Fruit fly (Drosophila melanogaster): Measurements from ENCODE around the gene CG14717.

Gene CG14717

DNA sequence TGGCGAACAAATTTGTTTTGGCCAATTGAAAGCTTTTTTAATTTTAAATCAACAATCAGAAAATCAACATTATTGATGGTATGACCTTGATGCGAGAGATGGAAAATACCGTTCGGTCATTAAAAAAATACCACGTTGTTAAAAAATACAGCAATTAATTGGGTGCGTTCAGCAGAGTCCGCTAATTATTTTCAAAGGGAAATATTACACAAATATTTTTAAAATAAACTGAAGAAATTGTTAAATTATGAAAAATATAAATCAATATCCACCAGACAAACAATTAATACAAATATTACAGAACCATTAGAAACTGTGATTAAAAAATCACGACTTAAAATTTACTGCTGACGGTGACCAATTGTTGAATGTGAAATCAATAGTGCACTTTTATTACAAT lies 18.3 kb upstream of the CG14717 start, which contains the start of gene CG18476 (continued):
- TF ChIP-seq B-H1 (GFP tag; IDR thresholded peaks at IDR 0.05) (peak; percentile 92), Hand (GFP tag; optimal IDR thresholded peaks at IDR 0.05) (peak; percentile 67), CG15073 (GFP tag; optimal IDR thresholded peaks at IDR 0.05) (no peak), Myb (GFP tag; optimal IDR thresholded peaks at IDR 0.05) (peak; percentile 26), jumu (GFP tag; optimal IDR thresholded peaks at IDR 0.05) (peak; percentile 50), CG9437 (GFP tag; optimal IDR thresholded peaks at IDR 0.05) (peak; percentile 82), Bdp1 (GFP tag; optimal IDR thresholded peaks at IDR 0.05) (peak; percentile 29), CG6254 (GFP tag; optimal IDR thresholded peaks at IDR 0.05) (peak; percentile 84), CG9932 (GFP tag; IDR thresholded peaks at IDR 0.05) (peak; percentile 91), CG18619 (GFP tag; optimal IDR thresholded peaks at IDR 0.05) (peak; percentile 82), ems (GFP tag; optimal IDR thresholded peaks at IDR 0.05) (peak; percentile 74), CG1647 (GFP tag; optimal IDR thresholded peaks at IDR 0.05) (peak; percentile 37), slp2 (GFP tag; optimal IDR thresholded peaks at IDR 0.05) (no peak), CG6654 (GFP tag; optimal IDR thresholded peaks at IDR 0.05) (peak; percentile 73), HHEX (GFP tag; optimal IDR thresholded peaks at IDR 0.05) (peak; percentile 91), pfk (GFP tag; optimal IDR thresholded peaks at IDR 0.05) (no peak), Blimp-1 (GFP tag; optimal IDR thresholded peaks at IDR 0.05) (peak; percentile 92), pita (GFP tag; optimal IDR thresholded peaks at IDR 0.05) (no peak), CG16815 (GFP tag; optimal IDR thresholded peaks at IDR 0.05) (peak; percentile 77), YL-1 (GFP tag; optimal IDR thresholded peaks at IDR 0.05) (peak; percentile 69), kay (GFP tag; optimal IDR thresholded peaks at IDR 0.05) (peak; percentile 84), Sry-δ (GFP tag; optimal IDR thresholded peaks at IDR 0.05) (peak; percentile 16), CG17359 (tag; optimal IDR thresholded peaks at IDR 0.05) (peak; percentile 92), CG11504 (tag; optimal IDR thresholded peaks at IDR 0.05) (peak; percentile 95), Ptx1 (GFP tag; IDR thresholded peaks at IDR 0.05) (peak; percentile 95), Nf-YB (GFP tag; optimal IDR thresholded peaks at IDR 0.05) (peak; percentile 73), tap (tag; optimal IDR thresholded peaks at IDR 0.05) (peak; percentile 93), Dref (GFP tag; IDR thresholded peaks at IDR 0.05) (no peak), CG15514 (GFP tag; optimal IDR thresholded peaks at IDR 0.05) (peak; percentile 77), Sry-β (GFP tag; optimal IDR thresholded peaks at IDR 0.05) (no peak), CG43689 (GFP tag; IDR thresholded peaks at IDR 0.05) (peak; percentile 66; the same call in 1 of the 2 replicates), gce (GFP tag; IDR thresholded peaks at IDR 0.05) (peak; percentile 85), CG32532 (GFP tag; IDR thresholded peaks at IDR 0.05) (peak; percentile 96), fd64A (GFP tag; optimal IDR thresholded peaks at IDR 0.05) (no peak), Atf-2 (GFP tag; optimal IDR thresholded peaks at IDR 0.05) (peak; percentile 10), CG17328 (GFP tag; IDR thresholded peaks at IDR 0.05) (peak; percentile 93), pum (GFP tag; optimal IDR thresholded peaks at IDR 0.05) (peak; percentile 71), ase (GFP tag; IDR thresholded peaks at IDR 0.05) (peak; percentile 92), Ets97D (GFP tag; optimal IDR thresholded peaks at IDR 0.05) (peak; percentile 61), sisA (GFP tag; IDR thresholded peaks at IDR 0.05) (peak; percentile 89), CG1602 (GFP tag; optimal IDR thresholded peaks at IDR 0.05) (peak; percentile 85), insv (GFP tag; optimal IDR thresholded peaks at IDR 0.05) (peak in 1 of 2 experiments; percentile 49), CG13123 (GFP tag; optimal IDR thresholded peaks at IDR 0.05) (peak; percentile 66), zen2 (GFP tag; IDR thresholded peaks at IDR 0.05; ENCODE audit: partially characterized antibody) (no peak), CG2116 (GFP tag; optimal IDR thresholded peaks at IDR 0.05) (peak; percentile 66), klu (GFP tag; IDR thresholded peaks at IDR 0.05) (peak; percentile 90), tio (GFP tag; optimal IDR thresholded peaks at IDR 0.05) (no peak), NfI (GFP tag; optimal IDR thresholded peaks at IDR 0.05) (peak; percentile 88), ro (GFP tag; IDR thresholded peaks at IDR 0.05) (peak; percentile 52), so (GFP tag; IDR thresholded peaks at IDR 0.05) (peak; percentile 83; the same call in 2 of the 3 replicates), Vsx1 (GFP tag; optimal IDR thresholded peaks at IDR 0.05) (peak; percentile 83)
